Worm (Caenorhabditis elegans) whole organism, L3 larva: ENCODE results near the gene R07B7.10.

Source experiments
- ZK546.5 ChIP-seq: sonication (generic microtip); optimal IDR thresholded peaks from 2 replicates; lab custom pipeline; 2017; ENCODE audit warnings: missing biosample characterization, missing genetic modification characterization
- aly-2 ChIP-seq: fragments of 150-350 bp; optimal IDR thresholded peaks from 2 replicates; lab custom pipeline; 2014; ENCODE audit warnings: missing biosample characterization, missing genetic modification characterization
- ama-1 ChIP-seq: fragments of 150-350 bp; optimal IDR thresholded peaks from 2 replicates; lab custom pipeline; 2018
- daf-12 ChIP-seq: fragments of 150-350 bp; optimal IDR thresholded peaks from 2 replicates; lab custom pipeline; 2014; ENCODE audit warnings: missing biosample characterization, missing genetic modification reagents, missing genetic modification characterization
- fos-1 ChIP-seq: fragments of 150-350 bp; optimal IDR thresholded peaks from 2 replicates; lab custom pipeline; 2014; ENCODE audit warnings: missing biosample characterization, missing genetic modification characterization
- lin-39 ChIP-seq: fragments of 150-350 bp; optimal IDR thresholded peaks from 2 replicates; lab custom pipeline; 2018; ENCODE audit warnings: missing biosample characterization, missing genetic modification reagents, missing genetic modification characterization
- nhr-11 ChIP-seq: fragments of 150-350 bp; optimal IDR thresholded peaks from 2 replicates; lab custom pipeline; 2014; ENCODE audit warnings: missing biosample characterization, missing genetic modification characterization
- nhr-25 ChIP-seq: sonication (generic microtip); optimal IDR thresholded peaks from 2 replicates; lab custom pipeline; 2017; ENCODE audit warnings: missing biosample characterization, missing genetic modification characterization
- nhr-28 ChIP-seq: fragments of 150-350 bp; optimal IDR thresholded peaks from 2 replicates; lab custom pipeline; 2014; ENCODE audit warnings: missing biosample characterization, missing genetic modification characterization
- pha-4 ChIP-seq: fragments of 150-350 bp; optimal IDR thresholded peaks from 2 replicates; lab custom pipeline; 2014; ENCODE audit warnings: missing biosample characterization, missing genetic modification reagents, missing genetic modification characterization
- snpc-4 ChIP-seq: fragments of 150-350 bp; optimal IDR thresholded peaks from 2 replicates; lab custom pipeline; 2014; ENCODE audit warnings: missing biosample characterization, missing genetic modification characterization
- tbx-2 ChIP-seq: sonication (generic microtip); optimal IDR thresholded peaks from 2 replicates; lab custom pipeline; 2016; ENCODE audit warnings: mild to moderate bottlenecking, missing genetic modification characterization, missing compliant biosample characterization
- ztf-11 ChIP-seq: fragments of 150-350 bp; optimal IDR thresholded peaks from 2 replicates; lab custom pipeline; 2014; ENCODE audit warnings: missing biosample characterization, missing genetic modification characterization
- ztf-4 ChIP-seq: fragments of 150-350 bp; optimal IDR thresholded peaks from 2 replicates; lab custom pipeline; 2014; ENCODE audit warnings: missing biosample characterization, missing genetic modification characterization

ce11 chrV:12117567-12118053, 34.6 kb downstream of the R07B7.10 start, which contains the start of gene C13C4.8:
- TF ChIP-seq ztf-4: no peak
- no peak for TF ChIP-seq nhr-25 (tag; lab: Kevin White, UChicago)
- TF ChIP-seq ama-1 (lab: Kevin White, UChicago): no peak
- no peak for TF ChIP-seq snpc-4
- TF ChIP-seq nhr-11 (tag; lab: Kevin White, UChicago): no peak
- no peak for TF ChIP-seq nhr-28 (tag; lab: Kevin White, UChicago)
- TF ChIP-seq ztf-11: no peak
- TF ChIP-seq lin-39: no peak
- no peak for TF ChIP-seq pha-4 (tag; lab: Kevin White, UChicago)
- no peak for TF ChIP-seq daf-12 (tag; lab: Kevin White, UChicago)
- TF ChIP-seq fos-1 (tag; lab: Kevin White, UChicago): no peak
- no peak for TF ChIP-seq aly-2 (tag; lab: Kevin White, UChicago)
- no peak for TF ChIP-seq tbx-2 (tag; lab: Kevin White, UChicago)
- no peak for TF ChIP-seq ZK546.5 (tag; lab: Kevin White, UChicago)
